Worm (Caenorhabditis elegans): ENCODE results near the gene clec-76.
"Not testable (repeated sequence)": the region's sequence is repeated elsewhere in the genome, so short reads cannot be mapped to it uniquely, and the experiment has no call there.

DNA sequence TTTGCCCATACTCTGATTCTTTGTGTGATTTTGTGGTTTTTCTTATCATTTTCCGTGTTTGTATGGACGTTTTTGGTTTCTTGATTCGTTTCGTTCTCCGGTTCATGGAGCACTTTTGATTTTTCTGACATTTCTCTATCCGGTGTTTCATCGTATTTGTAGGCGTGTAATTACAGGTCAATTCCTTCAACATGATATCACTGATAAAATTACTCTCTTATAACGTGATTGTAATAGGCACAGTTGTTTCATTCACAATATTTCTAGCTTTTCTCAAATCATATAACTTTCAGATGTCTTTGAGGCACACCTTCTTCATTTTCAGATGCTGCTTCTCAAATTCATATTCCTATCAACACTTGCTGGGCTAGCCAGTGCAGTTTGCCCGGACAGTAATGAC, 32.6 kb upstream of the clec-76 start, which contains the start of gene clec-70:
- not testable (repeated sequence) for TF ChIP-seq ref-2 (tag; optimal IDR thresholded peaks at IDR 0.05); hlh-30 (tag; optimal IDR thresholded peaks at IDR 0.05; ENCODE audit: insufficient read depth); pha-4 (tag; optimal IDR thresholded peaks at IDR 0.05); elt-2 (tag; optimal IDR thresholded peaks at IDR 0.05); ama-1 (optimal IDR thresholded peaks at IDR 0.05); nhr-11 (tag; optimal IDR thresholded peaks at IDR 0.05); pqm-1 (tag; optimal IDR thresholded peaks at IDR 0.05); tbx-2 (tag; optimal IDR thresholded peaks at IDR 0.05)
